Worm (Caenorhabditis elegans): ENCODE results near the gene fbxb-98.

ce11 chrII:1870875-1871592 is 8.6 kb downstream of the fbxb-98 start, which contains the start of gene math-10:
- TF ChIP-seq ceh-82 (tag; optimal IDR thresholded peaks at IDR 0.05) (no peak), R02D3.7 (tag; optimal IDR thresholded peaks at IDR 0.05) (no peak), unc-62 (GFP tag; optimal IDR thresholded peaks at IDR 0.05) (no peak), snpc-4 (tag; optimal IDR thresholded peaks at IDR 0.05) (no peak), nhr-11 (tag; optimal IDR thresholded peaks at IDR 0.05) (no peak), nhr-237 (tag; optimal IDR thresholded peaks at IDR 0.05) (no peak), elt-1 (tag; optimal IDR thresholded peaks at IDR 0.05) (no peak), ztf-11 (tag; optimal IDR thresholded peaks at IDR 0.05) (no peak), ama-1 (optimal IDR thresholded peaks at IDR 0.05) (no peak), lin-13 (GFP tag; optimal IDR thresholded peaks at IDR 0.05) (no peak), nhr-6 (tag; optimal IDR thresholded peaks at IDR 0.05) (no peak), nhr-129 (tag; optimal IDR thresholded peaks at IDR 0.05) (no peak), lin-11 (tag; optimal IDR thresholded peaks at IDR 0.05) (no peak)
